Fruit fly (Drosophila melanogaster) whole organism, adult: ENCODE measurements around the gene Ptp10D.

Experiments used
- CG11617 ChIP-seq: fragments of 200-800 bp; sonication (Bioruptor generic); optimal IDR thresholded peaks from 2 replicates; lab custom pipeline; 2017; ENCODE audit warnings: mild to moderate bottlenecking, missing biosample characterization, missing genetic modification reagents, missing genetic modification characterization
- CG12768 ChIP-seq: fragments of 200-800 bp; sonication (Bioruptor generic); optimal IDR thresholded peaks from 2 replicates; lab custom pipeline; 2017; ENCODE audit warnings: missing biosample characterization, missing genetic modification characterization, mild to moderate bottlenecking, moderate library complexity, missing genetic modification reagents
- CG1620 ChIP-seq: fragments of 200-800 bp; sonication (Bioruptor generic); optimal IDR thresholded peaks from 2 replicates; lab custom pipeline; 2016; ENCODE audit warnings: missing biosample characterization, missing genetic modification characterization
- CG33017 ChIP-seq: fragments of 200-800 bp; sonication (Bioruptor generic); optimal IDR thresholded peaks from 2 replicates; lab custom pipeline; 2018; ENCODE audit warnings: missing biosample characterization, mild to moderate bottlenecking, missing genetic modification characterization, moderate library complexity
- CG5204 ChIP-seq: fragments of 200-800 bp; sonication (Bioruptor generic); optimal IDR thresholded peaks from 2 replicates; lab custom pipeline; 2016; ENCODE audit warnings: missing biosample characterization, missing genetic modification characterization
- CG7045 ChIP-seq: fragments of 200-800 bp; sonication (Bioruptor generic); optimal IDR thresholded peaks from 2 replicates; lab custom pipeline; 2017; ENCODE audit warnings: missing biosample characterization, mild to moderate bottlenecking, missing genetic modification characterization
- Clk ChIP-seq: fragments of 200-800 bp; sonication (Bioruptor generic); optimal IDR thresholded peaks from 2 replicates; lab custom pipeline; 2017; ENCODE audit warnings: missing biosample characterization, missing genetic modification characterization
- Crg-1 ChIP-seq: fragments of 200-800 bp; sonication (Bioruptor generic); optimal IDR thresholded peaks from 2 replicates; lab custom pipeline; 2016; ENCODE audit warnings: missing biosample characterization, missing genetic modification characterization
- Hr96 ChIP-seq: fragments of 200-800 bp; sonication (Bioruptor generic); optimal IDR thresholded peaks from 2 replicates; lab custom pipeline; 2016; ENCODE audit warnings: missing biosample characterization, missing genetic modification characterization
- bab1 ChIP-seq: fragments of 200-800 bp; sonication (Bioruptor generic); optimal IDR thresholded peaks from 3 replicates; lab custom pipeline; 2019; ENCODE audit warnings: missing biosample characterization, mild to moderate bottlenecking, missing genetic modification characterization, moderate library complexity
- tj ChIP-seq: fragments of 200-800 bp; sonication (Bioruptor generic); optimal IDR thresholded peaks from 3 replicates; lab custom pipeline; 2017; ENCODE audit warnings: missing biosample characterization, mild to moderate bottlenecking, missing genetic modification characterization, moderate library complexity

dm6 chrX:11689669-11690068 lies 67.9 kb downstream of the Ptp10D start:
- no peak for TF ChIP-seq CG11617 (GFP tag; lab: Kevin White, UChicago)
- TF ChIP-seq Crg-1 (GFP tag; lab: Kevin White, UChicago), result no peak
- no peak for TF ChIP-seq CG33017 (tag; lab: Kevin White, UChicago)
- TF ChIP-seq Clk, result no peak
- no peak for TF ChIP-seq Hr96 (GFP tag; lab: Kevin White, UChicago)
- TF ChIP-seq CG7045 (GFP tag; lab: Kevin White, UChicago), result no peak
- TF ChIP-seq bab1, result no peak
- TF ChIP-seq CG5204 (GFP tag; lab: Kevin White, UChicago), result no peak
- TF ChIP-seq CG12768 (GFP tag; lab: Kevin White, UChicago), result no peak
- no peak for TF ChIP-seq tj
- no peak for TF ChIP-seq CG1620 (GFP tag; lab: Kevin White, UChicago)
